Worm (Caenorhabditis elegans) whole organism, L1 larva: ENCODE measurements around the gene Y69A2AR.31.

Experiments used
- ama-1 ChIP-seq: fragments of 150-350 bp; optimal IDR thresholded peaks from 2 replicates; lab custom pipeline; 2014
- ceh-63 ChIP-seq: fragments of 200-800 bp; sonication (Bioruptor generic); optimal IDR thresholded peaks from 2 replicates; lab custom pipeline; 2018; ENCODE audit warnings: mild to moderate bottlenecking, missing genetic modification characterization, missing compliant biosample characterization
- ceh-88 ChIP-seq: fragments of 200-800 bp; sonication (Bioruptor generic); IDR thresholded peaks from 2 replicates; pipeline ENCODE4 v1.3.6; 2022; ENCODE audit warnings: missing genetic modification characterization, missing compliant biosample characterization
- lin-39 ChIP-seq: fragments of 150-350 bp; optimal IDR thresholded peaks from 2 replicates; lab custom pipeline; 2014; ENCODE audit warnings: missing biosample characterization, missing genetic modification reagents, missing genetic modification characterization
- nhr-11 ChIP-seq: fragments of 150-350 bp; optimal IDR thresholded peaks from 2 replicates; lab custom pipeline; 2014; ENCODE audit warnings: missing biosample characterization, missing genetic modification characterization
- nhr-28 ChIP-seq: fragments of 150-350 bp; optimal IDR thresholded peaks from 2 replicates; lab custom pipeline; 2014; ENCODE audit warnings: missing biosample characterization, missing genetic modification characterization
- sptf-1 ChIP-seq: fragments of 150-350 bp; optimal IDR thresholded peaks from 2 replicates; lab custom pipeline; 2014; ENCODE audit warnings: missing biosample characterization, missing genetic modification characterization
- swsn-7 ChIP-seq: sonication (generic microtip); optimal IDR thresholded peaks from 2 replicates; lab custom pipeline; 2016; ENCODE audit warnings: missing genetic modification characterization, missing compliant biosample characterization

ce11 chrIV:2601988-2602861 is 61.6 kb downstream of the Y69A2AR.31 start:
- TF ChIP-seq lin-39, result peak; percentile 93
- TF ChIP-seq nhr-11 (tag; lab: Kevin White, UChicago), result peak; percentile 99
- TF ChIP-seq ceh-63 (GFP tag; lab: Kevin White, UChicago), result no peak
- TF ChIP-seq ama-1 (lab: Kevin White, UChicago), result peak; percentile 95
- no peak for TF ChIP-seq sptf-1
- peak; percentile 96 for TF ChIP-seq ceh-88
- TF ChIP-seq nhr-28, result peak; percentile 75
- peak; percentile 99 for TF ChIP-seq swsn-7 (tag; lab: Kevin White, UChicago)
